Worm (Caenorhabditis elegans) whole organism, L4 larva: Measurements from ENCODE around the gene Y94H6A.12.
"Not testable (repeated sequence)": the region's sequence is repeated elsewhere in the genome, so short reads cannot be mapped to it uniquely, and the experiment has no call there.

Experiments
- F44E2.7 ChIP-seq: fragments of 200-800 bp; sonication (Bioruptor generic); IDR thresholded peaks from 2 replicates; pipeline ENCODE4 v2.1.2; 2022; ENCODE audit warnings: missing genetic modification characterization, missing compliant biosample characterization
- ama-1 ChIP-seq: fragments of 150-350 bp; optimal IDR thresholded peaks from 2 replicates; lab custom pipeline; 2014; ENCODE audit warnings: inconsistent platforms, mixed read lengths
- fkh-10 ChIP-seq: fragments of 150-350 bp; optimal IDR thresholded peaks from 2 replicates; lab custom pipeline; 2014; ENCODE audit warnings: missing biosample characterization, missing genetic modification reagents, missing genetic modification characterization
- hlh-11 ChIP-seq: fragments of 200-800 bp; sonication (Bioruptor generic); optimal IDR thresholded peaks from 2 replicates; lab custom pipeline; 2018; ENCODE audit warnings: mild to moderate bottlenecking, missing genetic modification characterization, missing compliant biosample characterization
- hlh-30 ChIP-seq: sonication (generic microtip); optimal IDR thresholded peaks from 2 replicates; lab custom pipeline; 2017; ENCODE audit warnings: antibody characterized with exemption, mild to moderate bottlenecking, missing genetic modification characterization, missing compliant biosample characterization; ENCODE audit not compliant: insufficient read depth
- ztf-11 ChIP-seq: fragments of 150-350 bp; optimal IDR thresholded peaks from 2 replicates; lab custom pipeline; 2014; ENCODE audit warnings: missing biosample characterization, missing genetic modification characterization

- TF ChIP-seq hlh-30 (tag; lab: Kevin White, UChicago); hlh-11 (tag; lab: Kevin White, UChicago); ztf-11 (tag; lab: Kevin White, UChicago); fkh-10 (GFP tag; lab: Kevin White, UChicago); F44E2.7 (GFP tag; lab: Robert Waterston, UW); ama-1 (lab: Kevin White, UChicago): not testable (repeated sequence)
These were observed 42.6 kb upstream of the Y94H6A.12 start for ce11 chrIV:2755472-2755871.
